Worm (Caenorhabditis elegans) whole organism, mixed stage, embryonic: Measurements from ENCODE around the gene C08D8.1.

Source experiments
- M03D4.4 ChIP-seq: sonication (generic microtip); optimal IDR thresholded peaks from 2 replicates; lab custom pipeline; 2017; ENCODE audit warnings: mild to moderate bottlenecking, missing genetic modification characterization, missing compliant biosample characterization
- bed-3 ChIP-seq: fragments of 200-800 bp; sonication (Bioruptor generic); optimal IDR thresholded peaks from 3 replicates; lab custom pipeline; 2018; ENCODE audit warnings: mild to moderate bottlenecking, missing genetic modification characterization, moderate library complexity, missing compliant biosample characterization
- ceh-39 ChIP-seq: fragments of 150-350 bp; optimal IDR thresholded peaks from 2 replicates; lab custom pipeline; 2014; ENCODE audit warnings: missing biosample characterization, missing genetic modification characterization
- ceh-43 ChIP-seq: fragments of 200-800 bp; sonication (Bioruptor generic); optimal IDR thresholded peaks from 2 replicates; lab custom pipeline; 2018; ENCODE audit warnings: mild to moderate bottlenecking, missing genetic modification characterization, moderate library complexity, missing compliant biosample characterization
- ces-1 ChIP-seq: fragments of 150-350 bp; optimal IDR thresholded peaks from 2 replicates; lab custom pipeline; 2014; ENCODE audit warnings: missing biosample characterization, missing genetic modification reagents, missing genetic modification characterization
- cnd-1 ChIP-seq: fragments of 200-800 bp; sonication (Bioruptor generic); optimal IDR thresholded peaks from 2 replicates; lab custom pipeline; 2018; ENCODE audit warnings: mild to moderate bottlenecking, missing genetic modification characterization, missing compliant biosample characterization
- drap-1 ChIP-seq: fragments of 200-800 bp; sonication (Bioruptor generic); optimal IDR thresholded peaks from 3 replicates; lab custom pipeline; 2018; ENCODE audit warnings: mild to moderate bottlenecking, missing genetic modification characterization, missing compliant biosample characterization
- elt-1 ChIP-seq: sonication (generic microtip); optimal IDR thresholded peaks from 2 replicates; lab custom pipeline; 2017; ENCODE audit warnings: missing genetic modification characterization, mild to moderate bottlenecking, missing compliant biosample characterization, antibody characterized with exemption, moderate library complexity, borderline replicate concordance; ENCODE audit not compliant: insufficient read depth
- elt-3 ChIP-seq: fragments of 150-350 bp; optimal IDR thresholded peaks from 2 replicates; lab custom pipeline; 2014; ENCODE audit warnings: missing biosample characterization, missing genetic modification characterization
- flh-1 ChIP-seq: fragments of 200-800 bp; sonication (Bioruptor generic); optimal IDR thresholded peaks from 2 replicates; lab custom pipeline; 2018; ENCODE audit warnings: mild to moderate bottlenecking, missing genetic modification characterization, moderate library complexity, missing compliant biosample characterization
- ham-2 ChIP-seq: fragments of 200-800 bp; sonication (Bioruptor generic); optimal IDR thresholded peaks from 2 replicates; lab custom pipeline; 2018; ENCODE audit warnings: mild to moderate bottlenecking, missing genetic modification characterization, missing compliant biosample characterization
- lin-13 ChIP-seq: fragments of 150-350 bp; optimal IDR thresholded peaks from 2 replicates; lab custom pipeline; 2014; ENCODE audit warnings: missing biosample characterization, missing genetic modification characterization
- lin-32 ChIP-seq: fragments of 200-800 bp; sonication (Bioruptor generic); optimal IDR thresholded peaks from 2 replicates; lab custom pipeline; 2018; ENCODE audit warnings: mild to moderate bottlenecking, missing genetic modification characterization, missing compliant biosample characterization
- lsy-2 ChIP-seq: fragments of 150-350 bp; optimal IDR thresholded peaks from 2 replicates; lab custom pipeline; 2014; ENCODE audit warnings: missing biosample characterization, missing genetic modification characterization
- mab-5 ChIP-seq: fragments of 150-350 bp; optimal IDR thresholded peaks from 2 replicates; lab custom pipeline; 2014; ENCODE audit warnings: missing biosample characterization, missing genetic modification characterization
- mep-1 ChIP-seq: fragments of 150-350 bp; optimal IDR thresholded peaks from 2 replicates; lab custom pipeline; 2017; ENCODE audit warnings: missing biosample characterization, missing genetic modification reagents, missing genetic modification characterization, inconsistent platforms
- nhr-12 ChIP-seq: fragments of 150-350 bp; optimal IDR thresholded peaks from 2 replicates; lab custom pipeline; 2014; ENCODE audit warnings: missing biosample characterization, missing genetic modification characterization
- nhr-2 ChIP-seq: fragments of 150-350 bp; optimal IDR thresholded peaks from 2 replicates; lab custom pipeline; 2014; ENCODE audit warnings: missing biosample characterization, missing genetic modification characterization
- nhr-237 ChIP-seq: fragments of 150-350 bp; optimal IDR thresholded peaks from 2 replicates; lab custom pipeline; 2014; ENCODE audit warnings: missing biosample characterization, missing genetic modification characterization
- nhr-28 ChIP-seq: fragments of 150-350 bp; optimal IDR thresholded peaks from 2 replicates; lab custom pipeline; 2014; ENCODE audit warnings: missing biosample characterization, missing genetic modification characterization
- nhr-76 ChIP-seq: sonication (generic microtip); optimal IDR thresholded peaks from 2 replicates; lab custom pipeline; 2017; ENCODE audit warnings: missing biosample characterization, missing genetic modification characterization
- pha-4 ChIP-seq: fragments of 150-350 bp; optimal IDR thresholded peaks from 2 replicates; lab custom pipeline; 2018; ENCODE audit warnings: missing biosample characterization, missing genetic modification reagents, missing genetic modification characterization
- sem-2 ChIP-seq: fragments of 200-800 bp; sonication (Bioruptor generic); optimal IDR thresholded peaks from 2 replicates; lab custom pipeline; 2018; ENCODE audit warnings: mild to moderate bottlenecking, missing genetic modification characterization, missing compliant biosample characterization
- snpc-4 ChIP-seq: fragments of 150-350 bp; optimal IDR thresholded peaks from 2 replicates; lab custom pipeline; 2014; ENCODE audit warnings: missing biosample characterization, missing genetic modification characterization
- sptf-1 ChIP-seq: sonication (generic microtip); optimal IDR thresholded peaks from 2 replicates; lab custom pipeline; 2017; ENCODE audit warnings: mild to moderate bottlenecking, missing genetic modification characterization, moderate library complexity, missing compliant biosample characterization
- tbx-8 ChIP-seq: fragments of 200-800 bp; sonication (Bioruptor generic); optimal IDR thresholded peaks from 2 replicates; lab custom pipeline; 2018; ENCODE audit warnings: mild to moderate bottlenecking, missing genetic modification characterization, moderate library complexity, missing compliant biosample characterization
- unc-120 ChIP-seq: sonication (generic microtip); optimal IDR thresholded peaks from 2 replicates; lab custom pipeline; 2017; ENCODE audit warnings: missing genetic modification characterization, missing compliant biosample characterization; ENCODE audit not compliant: poor library complexity, severe bottlenecking
- unc-39 ChIP-seq: fragments of 150-350 bp; optimal IDR thresholded peaks from 2 replicates; lab custom pipeline; 2014; ENCODE audit warnings: missing biosample characterization, missing genetic modification characterization
- unc-62 ChIP-seq: fragments of 150-350 bp; optimal IDR thresholded peaks from 2 replicates; lab custom pipeline; 2014; ENCODE audit warnings: missing biosample characterization, missing genetic modification reagents, missing genetic modification characterization
- zip-8 ChIP-seq: fragments of 150-350 bp; optimal IDR thresholded peaks from 2 replicates; lab custom pipeline; 2014; ENCODE audit warnings: missing biosample characterization, missing genetic modification characterization
- ztf-11 ChIP-seq: fragments of 150-350 bp; optimal IDR thresholded peaks from 2 replicates; lab custom pipeline; 2014; ENCODE audit warnings: missing biosample characterization, missing genetic modification characterization

Gene C08D8.1

ce11 chrV:8302522-8302921 lies 43.0 kb upstream of the C08D8.1 start, which contains the start of gene sel-9:
TSS of gene sel-9 (minus strand) at chrV:8302580.
- TF ChIP-seq nhr-2 (tag; lab: Kevin White, UChicago): no peak
- peak; percentile 35 for TF ChIP-seq nhr-237
- peak; percentile 15 for TF ChIP-seq lsy-2 (tag; lab: Kevin White, UChicago)
- TF ChIP-seq unc-120 (tag; lab: Kevin White, UChicago): peak; percentile 5
- peak; percentile 39 for TF ChIP-seq mep-1
- TF ChIP-seq, all 35 proteins: peak for 4

- TF ChIP-seq unc-62 (GFP tag; lab: Kevin White, UChicago) (no peak), nhr-76 (no peak), drap-1 (GFP tag; lab: Kevin White, UChicago) (no peak), elt-1 (tag; lab: Kevin White, UChicago) (no peak), bed-3 (GFP tag; lab: Kevin White, UChicago) (no peak), nhr-237 (no peak), unc-120 (tag; lab: Kevin White, UChicago) (no peak), tbx-8 (GFP tag; lab: Kevin White, UChicago) (no peak), nhr-12 (no peak), cnd-1 (tag; lab: Kevin White, UChicago) (no peak), lin-32 (no peak), sem-2 (no peak), elt-3 (no peak), pha-4 (tag; lab: Kevin White, UChicago) (no peak), nhr-28 (tag; lab: Kevin White, UChicago) (no peak)
- TF ChIP-seq, all 35 proteins: peak for 0
Observed at ce11 chrV:8304461-8305195, 40.9 kb upstream of the C08D8.1 start, which contains the start of gene W02D7.11. TSS of gene W02D7.11 (minus strand) at chrV:8304511.

- TF ChIP-seq M03D4.4 (tag; lab: Kevin White, UChicago) (no peak), ceh-43 (GFP tag; lab: Kevin White, UChicago) (no peak), nhr-76 (no peak), sptf-1 (tag; lab: Kevin White, UChicago) (no peak), ham-2 (GFP tag; lab: Kevin White, UChicago) (no peak), elt-3 (no peak), lsy-2 (tag; lab: Kevin White, UChicago) (no peak), zip-8 (no peak), nhr-12 (no peak), pha-4 (tag; lab: Kevin White, UChicago) (no peak), nhr-2 (tag; lab: Kevin White, UChicago) (no peak), ceh-39 (no peak)
Observed at ce11 chrV:8305940-8306339, 39.6 kb upstream of the C08D8.1 start.

ce11 chrV:8306366-8306765 lies 39.2 kb upstream of the C08D8.1 start, which contains the start of gene W02D7.8:
TSS of gene W02D7.8 (minus strand) at chrV:8306466.
- TF ChIP-seq elt-3 (no peak), zip-8 (no peak), snpc-4 (tag; lab: Kevin White, UChicago) (no peak), M03D4.4 (tag; lab: Kevin White, UChicago) (no peak), drap-1 (GFP tag; lab: Kevin White, UChicago) (no peak), nhr-237 (no peak)

- no peak for TF ChIP-seq ces-1 (GFP tag; lab: Kevin White, UChicago)
- no peak for TF ChIP-seq cnd-1 (tag; lab: Kevin White, UChicago)
- no peak for TF ChIP-seq tbx-8 (GFP tag; lab: Kevin White, UChicago)
- no peak for TF ChIP-seq ham-2 (GFP tag; lab: Kevin White, UChicago)
- TF ChIP-seq nhr-12: no peak
- no peak for TF ChIP-seq flh-1 (GFP tag; lab: Kevin White, UChicago)
- no peak for TF ChIP-seq mep-1
- TF ChIP-seq ztf-11 (tag; lab: Kevin White, UChicago): no peak
- TF ChIP-seq nhr-2 (tag; lab: Kevin White, UChicago): no peak
- TF ChIP-seq mab-5 (tag; lab: Kevin White, UChicago): no peak
- TF ChIP-seq lin-13 (tag; lab: Kevin White, UChicago): no peak
- no peak for TF ChIP-seq snpc-4 (tag; lab: Kevin White, UChicago)
- TF ChIP-seq unc-39 (tag; lab: Kevin White, UChicago): no peak
- TF ChIP-seq sptf-1 (tag; lab: Kevin White, UChicago): no peak
- TF ChIP-seq, all 35 proteins: peak for 0
Observed at ce11 chrV:8307013-8307412, 38.5 kb upstream of the C08D8.1 start.
